Worm (Caenorhabditis elegans) whole organism, L4 larva: ENCODE data around the gene mrpl-4.

Experiments used
- ctbp-1 ChIP-seq: fragments of 200-800 bp; sonication (Bioruptor generic); IDR thresholded peaks from 2 replicates; pipeline ENCODE4 v1.3.6; 2022; ENCODE audit warnings: missing genetic modification reagents, missing genetic modification characterization, missing compliant biosample characterization
- fkh-10 ChIP-seq: fragments of 150-350 bp; optimal IDR thresholded peaks from 2 replicates; lab custom pipeline; 2014; ENCODE audit warnings: missing biosample characterization, missing genetic modification reagents, missing genetic modification characterization
- hmg-1.1 ChIP-seq: fragments of 200-800 bp; sonication (Bioruptor generic); IDR thresholded peaks from 2 replicates; pipeline ENCODE4 v1.3.6; 2022; ENCODE audit warnings: missing genetic modification reagents, missing genetic modification characterization, missing compliant biosample characterization

ce11 chrV:8445636-8446035, 21.4 kb upstream of the mrpl-4 start:
- TF ChIP-seq hmg-1.1 (GFP tag; lab: Robert Waterston, UW): no peak
- TF ChIP-seq fkh-10 (GFP tag; lab: Kevin White, UChicago): no peak
- TF ChIP-seq ctbp-1 (GFP tag; lab: Robert Waterston, UW): no peak
